Fruit fly (Drosophila melanogaster): ENCODE results near the gene Npc1a.

Gene Npc1a

DNA sequence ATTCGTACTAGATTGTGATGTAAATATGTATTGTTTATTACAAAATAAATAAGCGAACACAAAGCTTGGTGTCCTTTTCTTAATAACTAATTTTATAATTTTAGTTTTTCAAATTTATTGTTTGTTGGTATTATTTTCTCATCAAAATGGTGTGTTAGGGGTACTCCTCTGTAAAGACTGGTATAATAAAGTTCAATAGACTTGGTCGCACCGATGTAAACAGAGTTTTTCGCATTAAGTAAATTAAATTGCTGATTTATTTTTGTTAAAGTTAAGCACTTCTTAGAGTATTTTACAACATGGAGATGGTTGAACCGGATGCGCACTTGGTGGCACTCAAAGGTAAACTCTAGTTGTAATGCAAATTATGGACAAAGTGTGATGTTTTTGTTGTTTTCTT lies 45.5 kb upstream of the Npc1a start, which contains the start of gene CG4953 (continued):
- no peak for TF ChIP-seq emc (GFP tag; optimal IDR thresholded peaks at IDR 0.05)
- TF ChIP-seq CG9797 (GFP tag; optimal IDR thresholded peaks at IDR 0.05): peak; percentile 18
- no peak for TF ChIP-seq CG11456 (GFP tag; IDR thresholded peaks at IDR 0.05)
- TF ChIP-seq zf30C (GFP tag; optimal IDR thresholded peaks at IDR 0.05): no peak
- TF ChIP-seq CG13296 (GFP tag; optimal IDR thresholded peaks at IDR 0.05): no peak
- TF ChIP-seq Gsc (GFP tag; IDR thresholded peaks at IDR 0.05): no peak
- no peak for TF ChIP-seq CG7928 (GFP tag; optimal IDR thresholded peaks at IDR 0.05)
- no peak for TF ChIP-seq dpn (GFP tag; optimal IDR thresholded peaks at IDR 0.05)
- no peak for TF ChIP-seq zen (tag; optimal IDR thresholded peaks at IDR 0.05)
- no peak for TF ChIP-seq CG12236 (GFP tag; optimal IDR thresholded peaks at IDR 0.05)
- TF ChIP-seq her (GFP tag; optimal IDR thresholded peaks at IDR 0.05): no peak
- TF ChIP-seq CG2199 (GFP tag; IDR thresholded peaks at IDR 0.05): no peak
- TF ChIP-seq twi (tag; optimal IDR thresholded peaks at IDR 0.05): no peak
- TF ChIP-seq CG12744 (GFP tag; optimal IDR thresholded peaks at IDR 0.05): no peak
- TF ChIP-seq Fer1 (GFP tag; optimal IDR thresholded peaks at IDR 0.05): no peak
- no peak for TF ChIP-seq CG11723 (GFP tag; optimal IDR thresholded peaks at IDR 0.05)
- no peak for TF ChIP-seq CG7786 (GFP tag; optimal IDR thresholded peaks at IDR 0.05)
- TF ChIP-seq E2f1 (GFP tag; IDR thresholded peaks at IDR 0.05): no peak
- no peak for TF ChIP-seq lbe (GFP tag; optimal IDR thresholded peaks at IDR 0.05)
- no peak for TF ChIP-seq zen2 (GFP tag; IDR thresholded peaks at IDR 0.05; ENCODE audit: partially characterized antibody)
- TF ChIP-seq ssp (GFP tag; IDR thresholded peaks at IDR 0.05): no peak
- peak; percentile 93 for TF ChIP-seq wek (GFP tag; optimal IDR thresholded peaks at IDR 0.05)
- TF ChIP-seq CG12769 (tag; optimal IDR thresholded peaks at IDR 0.05): no peak
- TF ChIP-seq pzg (GFP tag; optimal IDR thresholded peaks at IDR 0.05): peak; percentile 44
- no peak for TF ChIP-seq NFAT (GFP tag; IDR thresholded peaks at IDR 0.05)
- TF ChIP-seq BtbVII (GFP tag; optimal IDR thresholded peaks at IDR 0.05): no peak
- no peak for TF ChIP-seq gcm (GFP tag; optimal IDR thresholded peaks at IDR 0.05)
- TF ChIP-seq Blimp-1 (GFP tag; optimal IDR thresholded peaks at IDR 0.05): no peak
- TF ChIP-seq dysf (GFP tag; IDR thresholded peaks at IDR 0.05): no peak
- no peak for TF ChIP-seq CG17612 (GFP tag; IDR thresholded peaks at IDR 0.05)
- TF ChIP-seq lab (GFP tag; optimal IDR thresholded peaks at IDR 0.05): no peak
- no peak for TF ChIP-seq bowl (GFP tag; IDR thresholded peaks at IDR 0.05)
- TF ChIP-seq CG17186 (GFP tag; optimal IDR thresholded peaks at IDR 0.05): no peak
- no peak for TF ChIP-seq Sry-δ (GFP tag; optimal IDR thresholded peaks at IDR 0.05)
- no peak for TF ChIP-seq danr (GFP tag; IDR thresholded peaks at IDR 0.05)
- TF ChIP-seq bab2 (GFP tag; optimal IDR thresholded peaks at IDR 0.05): no peak
- TF ChIP-seq Chrac-16 (GFP tag; optimal IDR thresholded peaks at IDR 0.05): no peak
- no peak for TF ChIP-seq lov (optimal IDR thresholded peaks at IDR 0.05)
- TF ChIP-seq lov (GFP tag; IDR thresholded peaks at IDR 0.05): no peak
- no peak for TF ChIP-seq CG1647 (GFP tag; optimal IDR thresholded peaks at IDR 0.05)
- TF ChIP-seq phol (tag; optimal IDR thresholded peaks at IDR 0.05): peak; percentile 0
- no peak for TF ChIP-seq Trl (optimal IDR thresholded peaks at IDR 0.05)
- TF ChIP-seq Trl (GFP tag; optimal IDR thresholded peaks at IDR 0.05): no peak
- TF ChIP-seq Hmx (GFP tag; optimal IDR thresholded peaks at IDR 0.05): no peak
- TF ChIP-seq CG4424 (GFP tag; optimal IDR thresholded peaks at IDR 0.05): no peak
- TF ChIP-seq gce (GFP tag; IDR thresholded peaks at IDR 0.05): no peak
- TF ChIP-seq Bgb (GFP tag; IDR thresholded peaks at IDR 0.05; ENCODE audit: partially characterized antibody): no peak
- TF ChIP-seq CG5180 (GFP tag; optimal IDR thresholded peaks at IDR 0.05): no peak
- no peak for TF ChIP-seq zfh1 (GFP tag; IDR thresholded peaks at IDR 0.05)
- no peak for TF ChIP-seq Nf-YC (tag; optimal IDR thresholded peaks at IDR 0.05)
- no peak for TF ChIP-seq CG9727 (GFP tag; optimal IDR thresholded peaks at IDR 0.05)
- TF ChIP-seq HmgD (GFP tag; optimal IDR thresholded peaks at IDR 0.05): no peak
- no peak for TF ChIP-seq Hmr (GFP tag; optimal IDR thresholded peaks at IDR 0.05)
